Worm (Caenorhabditis elegans) whole organism, L4 larva: Measurements from ENCODE around the gene sulp-7.

ENCODE experiments used
- Y105C5A.15 ChIP-seq: fragments of 200-800 bp; sonication (Bioruptor generic); IDR thresholded peaks from 2 replicates; pipeline ENCODE4 v1.3.6; 2022; ENCODE audit warnings: missing genetic modification characterization, missing compliant biosample characterization
- Y5F2A.4 ChIP-seq: fragments of 200-800 bp; sonication (Bioruptor generic); optimal IDR thresholded peaks from 2 replicates; lab custom pipeline; 2018; ENCODE audit warnings: mild to moderate bottlenecking, missing genetic modification characterization, missing compliant biosample characterization
- aha-1 ChIP-seq: fragments of 150-350 bp; peaks from one replicate; lab custom pipeline; 2014; ENCODE audit warnings: missing biosample characterization, missing genetic modification characterization
- duxl-1 ChIP-seq: sonication (generic microtip); optimal IDR thresholded peaks from 2 replicates; lab custom pipeline; 2016; ENCODE audit warnings: mild to moderate bottlenecking, missing genetic modification characterization, moderate library complexity, missing compliant biosample characterization; ENCODE audit not compliant: poor library complexity
- jun-1 ChIP-seq: fragments of 150-350 bp; optimal IDR thresholded peaks from 2 replicates; lab custom pipeline; 2014; ENCODE audit warnings: missing biosample characterization, missing genetic modification reagents, missing genetic modification characterization
- lin-29 ChIP-seq: fragments of 200-800 bp; sonication (Bioruptor generic); IDR thresholded peaks from 2 replicates; pipeline ENCODE4 v1.3.6; 2022; ENCODE audit warnings: missing genetic modification reagents, missing genetic modification characterization, missing compliant biosample characterization
- lin-39 ChIP-seq: fragments of 150-350 bp; optimal IDR thresholded peaks from 2 replicates; lab custom pipeline; 2014; ENCODE audit warnings: missing biosample characterization, missing genetic modification reagents, missing genetic modification characterization
- nhr-11 ChIP-seq: fragments of 150-350 bp; optimal IDR thresholded peaks from 2 replicates; lab custom pipeline; 2014; ENCODE audit warnings: missing biosample characterization, missing genetic modification characterization
- nhr-111 ChIP-seq: fragments of 200-800 bp; sonication (Bioruptor generic); optimal IDR thresholded peaks from 2 replicates; lab custom pipeline; 2018; ENCODE audit warnings: mild to moderate bottlenecking, missing genetic modification characterization, missing compliant biosample characterization
- nhr-42 ChIP-seq: fragments of 200-800 bp; sonication (Bioruptor generic); IDR thresholded peaks from 2 replicates; pipeline ENCODE4 v1.3.6; 2022; ENCODE audit warnings: missing genetic modification characterization, missing compliant biosample characterization
- skn-1 ChIP-seq: fragments of 150-350 bp; optimal IDR thresholded peaks from 2 replicates; lab custom pipeline; 2014; ENCODE audit warnings: missing biosample characterization, missing genetic modification characterization
- snpc-4 ChIP-seq: fragments of 150-350 bp; optimal IDR thresholded peaks from 2 replicates; lab custom pipeline; 2014; ENCODE audit warnings: missing biosample characterization, missing genetic modification characterization
- unc-62 ChIP-seq, 3 experiments: fragments of 150-350 bp in 1 of 3; sonication (generic microtip); optimal IDR thresholded peaks in 2 of 3; peaks in 1 of 3; 1 replicate in 1 of 3; 2 replicates in 2 of 3; lab custom pipeline; 2014 to 2017; ENCODE audit warnings: missing biosample characterization in 3 of 3, missing genetic modification characterization in 3 of 3, missing genetic modification reagents in 3 of 3, missing genotype in 1 of 3
- zag-1 ChIP-seq: fragments of 150-350 bp; optimal IDR thresholded peaks from 2 replicates; lab custom pipeline; 2014; ENCODE audit warnings: missing biosample characterization, missing genetic modification characterization

- TF ChIP-seq nhr-111 (GFP tag; lab: Kevin White, UChicago) (no peak), skn-1 (tag; lab: Kevin White, UChicago) (no peak), unc-62 (GFP tag; optimal IDR thresholded peaks at IDR 0.05 in 1 of 2; lab: Kevin White, UChicago) (peak in 1 of 2 experiments; percentile 94), unc-62 (tag; optimal IDR thresholded peaks at IDR 0.05; lab: Kevin White, UChicago) (no peak), aha-1 (tag; lab: Kevin White, UChicago) (no peak), Y5F2A.4 (GFP tag; lab: Kevin White, UChicago) (no peak), lin-29 (no peak), snpc-4 (no peak), duxl-1 (tag; lab: Kevin White, UChicago) (no peak), nhr-11 (tag; lab: Kevin White, UChicago) (no peak), nhr-42 (no peak), lin-39 (no peak), Y105C5A.15 (no peak), zag-1 (tag; lab: Kevin White, UChicago) (no peak), jun-1 (no peak)
Measured at ce11 chrX:11076491-11076890, 4.0 kb upstream of the sulp-7 start, which contains the start of gene W04G3.12.
